Worm (Caenorhabditis elegans) whole organism, L3 larva: ENCODE data around the gene fbxb-57.

Experiments used
- ceh-28 ChIP-seq: fragments of 150-350 bp; optimal IDR thresholded peaks from 2 replicates; lab custom pipeline; 2014; ENCODE audit warnings: missing biosample characterization, missing genetic modification reagents, missing genetic modification characterization
- ztf-11 ChIP-seq: fragments of 150-350 bp; optimal IDR thresholded peaks from 2 replicates; lab custom pipeline; 2014; ENCODE audit warnings: missing biosample characterization, missing genetic modification characterization

DNA sequence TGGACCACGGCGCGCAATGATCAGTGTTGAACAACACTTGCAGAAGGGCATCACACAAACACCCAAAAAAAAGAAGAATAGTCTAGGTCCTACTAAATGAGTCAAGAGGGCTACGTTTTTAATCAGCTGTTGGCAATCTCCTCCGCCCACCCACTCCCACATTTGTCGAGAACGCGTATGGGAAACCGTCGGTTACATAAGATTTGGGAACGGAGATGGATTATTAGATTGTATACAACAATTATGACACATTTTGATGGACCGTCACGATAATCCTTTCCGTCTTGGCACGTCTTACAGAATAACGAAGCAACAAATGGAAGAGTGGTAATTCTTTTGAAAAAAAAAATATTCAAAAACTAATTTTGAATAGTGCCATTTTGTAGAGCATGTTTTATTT is 2.6 kb upstream of the fbxb-57 start:
- no peak for TF ChIP-seq ztf-11
- no peak for TF ChIP-seq ceh-28 (tag; lab: Kevin White, UChicago)
